Fruit fly (Drosophila melanogaster): ENCODE measurements around the gene CG13737.
A peak's percentile ranks its signal among the peaks of the same experiment; 100 is the strongest.

CG13737 gene

dm6 chr3L:13912777-13913176, 34.0 kb downstream of the CG13737 start (continued):
- TF ChIP-seq D (optimal IDR thresholded peaks at IDR 0.05), result no peak
- no peak for TF ChIP-seq D (GFP tag; optimal IDR thresholded peaks at IDR 0.05)
- TF ChIP-seq CG6175 (GFP tag; IDR thresholded peaks at IDR 0.05), result no peak
- TF ChIP-seq insv (GFP tag; optimal IDR thresholded peaks at IDR 0.05), result no peak
- TF ChIP-seq CG10209 (GFP tag; optimal IDR thresholded peaks at IDR 0.05), result peak; percentile 25
- TF ChIP-seq oc (tag; optimal IDR thresholded peaks at IDR 0.05), result no peak
- TF ChIP-seq CG12659 (GFP tag; optimal IDR thresholded peaks at IDR 0.05), result peak; percentile 33
- no peak for TF ChIP-seq salm (tag; optimal IDR thresholded peaks at IDR 0.05)
- TF ChIP-seq NfI (GFP tag; optimal IDR thresholded peaks at IDR 0.05), result no peak
- TF ChIP-seq corto (GFP tag; optimal IDR thresholded peaks at IDR 0.05), result no peak
- TF ChIP-seq Hr3 (GFP tag; optimal IDR thresholded peaks at IDR 0.05), result no peak
- TF ChIP-seq CG9215 (GFP tag; IDR thresholded peaks at IDR 0.05), result no peak
- no peak for TF ChIP-seq nmo (GFP tag; optimal IDR thresholded peaks at IDR 0.05)
- TF ChIP-seq ind (GFP tag; optimal IDR thresholded peaks at IDR 0.05), result no peak
- TF ChIP-seq CG10267 (tag; optimal IDR thresholded peaks at IDR 0.05), result no peak
- no peak for TF ChIP-seq Bteb2 (GFP tag; optimal IDR thresholded peaks at IDR 0.05)
- TF ChIP-seq zen2 (GFP tag; IDR thresholded peaks at IDR 0.05; ENCODE audit: partially characterized antibody), result no peak
- no peak for TF ChIP-seq CG11504 (tag; optimal IDR thresholded peaks at IDR 0.05)
- no peak for TF ChIP-seq stc (GFP tag; IDR thresholded peaks at IDR 0.05)
- no peak for TF ChIP-seq Blimp-1 (GFP tag; optimal IDR thresholded peaks at IDR 0.05)
- TF ChIP-seq CG3163 (GFP tag; optimal IDR thresholded peaks at IDR 0.05), result no peak
- TF ChIP-seq C15 (GFP tag; IDR thresholded peaks at IDR 0.05), result no peak
- TF ChIP-seq zen (tag; optimal IDR thresholded peaks at IDR 0.05), result no peak
- no peak for TF ChIP-seq cad (GFP tag; optimal IDR thresholded peaks at IDR 0.05)
- no peak for TF ChIP-seq CG16779 (GFP tag; IDR thresholded peaks at IDR 0.05)
- no peak for TF ChIP-seq CG1832 (GFP tag; optimal IDR thresholded peaks at IDR 0.05)
- no peak for TF ChIP-seq usp (GFP tag; optimal IDR thresholded peaks at IDR 0.05)
- TF ChIP-seq Nf-YC (tag; optimal IDR thresholded peaks at IDR 0.05), result no peak
- TF ChIP-seq CG2120 (GFP tag; optimal IDR thresholded peaks at IDR 0.05), result peak; percentile 36
- TF ChIP-seq CG6854 (GFP tag; optimal IDR thresholded peaks at IDR 0.05), result peak; percentile 30
- TF ChIP-seq mirr (GFP tag; optimal IDR thresholded peaks at IDR 0.05), result peak; percentile 62
- TF ChIP-seq E2f2 (GFP tag; IDR thresholded peaks at IDR 0.05), result no peak
- no peak for TF ChIP-seq pnt (GFP tag; optimal IDR thresholded peaks at IDR 0.05)
- TF ChIP-seq CG15601 (tag; optimal IDR thresholded peaks at IDR 0.05), result no peak
- TF ChIP-seq CG3995 (GFP tag; optimal IDR thresholded peaks at IDR 0.05), result no peak
- peak; percentile 1 for TF ChIP-seq D19B (GFP tag; optimal IDR thresholded peaks at IDR 0.05)
- peak; percentile 84 for TF ChIP-seq rib (GFP tag; IDR thresholded peaks at IDR 0.05)
- no peak for TF ChIP-seq Bgb (GFP tag; IDR thresholded peaks at IDR 0.05; ENCODE audit: partially characterized antibody)
- TF ChIP-seq Awh (GFP tag; IDR thresholded peaks at IDR 0.05), result no peak
- no peak for TF ChIP-seq zfh2 (GFP tag; optimal IDR thresholded peaks at IDR 0.05)
- TF ChIP-seq CG13287 (GFP tag; IDR thresholded peaks at IDR 0.05; ENCODE audit: partially characterized antibody), result no peak
- no peak for TF ChIP-seq slou (GFP tag; optimal IDR thresholded peaks at IDR 0.05)
- TF ChIP-seq Bdp1 (GFP tag; optimal IDR thresholded peaks at IDR 0.05), result peak; percentile 7
- TF ChIP-seq CTCF (GFP tag; optimal IDR thresholded peaks at IDR 0.05), result no peak
- no peak for TF ChIP-seq hbn (GFP tag; IDR thresholded peaks at IDR 0.05; ENCODE audit: partially characterized antibody)
- no peak for TF ChIP-seq nom (GFP tag; optimal IDR thresholded peaks at IDR 0.05)
- no peak for TF ChIP-seq phol (tag; optimal IDR thresholded peaks at IDR 0.05)
- TF ChIP-seq Ets97D (GFP tag; optimal IDR thresholded peaks at IDR 0.05), result no peak
- TF ChIP-seq emc (GFP tag; optimal IDR thresholded peaks at IDR 0.05), result no peak
- no peak for TF ChIP-seq CG7271 (tag; optimal IDR thresholded peaks at IDR 0.05)
- no peak for TF ChIP-seq Oli (tag; optimal IDR thresholded peaks at IDR 0.05)
- TF ChIP-seq CG13624 (GFP tag; optimal IDR thresholded peaks at IDR 0.05), result no peak
- no peak for TF ChIP-seq gcm2 (GFP tag; optimal IDR thresholded peaks at IDR 0.05)
